Worm (Caenorhabditis elegans): ENCODE measurements around the gene F54H5.3.
"Not testable (repeated sequence)": the region's sequence is repeated elsewhere in the genome, so short reads cannot be mapped to it uniquely, and the experiment has no call there.

The F54H5.3 gene

ce11 chrII:6600973-6601372, 21.0 kb upstream of the F54H5.3 start, which contains the start of gene vps-33.2:
Gene vps-33.2, plus strand, starts transcription at chrII:6601216.
- TF ChIP-seq dao-5 (tag; optimal IDR thresholded peaks at IDR 0.05) (no peak), W03F9.2 (tag; optimal IDR thresholded peaks at IDR 0.05) (no peak), him-1 (tag; optimal IDR thresholded peaks at IDR 0.05) (no peak)

DNA sequence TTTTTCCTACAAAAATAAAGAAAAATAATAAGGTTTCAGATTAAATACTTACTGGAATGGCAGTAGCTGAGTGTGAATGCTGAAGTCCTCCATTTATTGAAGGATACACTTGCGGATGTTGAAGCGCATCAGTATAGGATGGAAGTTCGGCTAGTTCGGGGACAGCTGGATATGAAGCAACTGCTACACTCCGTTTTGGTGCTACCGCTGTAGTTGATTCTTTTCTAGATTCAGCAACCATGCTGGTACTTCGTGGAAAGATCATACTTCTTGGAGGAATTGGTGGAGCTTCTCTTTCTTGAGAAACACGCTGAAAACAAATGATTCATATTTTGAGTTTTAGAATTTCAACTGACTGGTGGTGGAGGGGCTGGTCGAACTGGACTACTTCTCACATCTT, 13.4 kb upstream of the F54H5.3 start:
- TF ChIP-seq dao-5 (tag; optimal IDR thresholded peaks at IDR 0.05) = no peak
- TF ChIP-seq him-1 (tag; optimal IDR thresholded peaks at IDR 0.05) = no peak
- no peak for TF ChIP-seq W03F9.2 (tag; optimal IDR thresholded peaks at IDR 0.05)

ce11 chrII:6609315-6609842, 12.6 kb upstream of the F54H5.3 start, which contains the start of gene epg-5:
Gene epg-5, minus strand, starts transcription at chrII:6609365.
- no peak for TF ChIP-seq W03F9.2 (tag; optimal IDR thresholded peaks at IDR 0.05)
- no peak for TF ChIP-seq him-1 (tag; optimal IDR thresholded peaks at IDR 0.05)
- no peak for TF ChIP-seq dao-5 (tag; optimal IDR thresholded peaks at IDR 0.05)

DNA sequence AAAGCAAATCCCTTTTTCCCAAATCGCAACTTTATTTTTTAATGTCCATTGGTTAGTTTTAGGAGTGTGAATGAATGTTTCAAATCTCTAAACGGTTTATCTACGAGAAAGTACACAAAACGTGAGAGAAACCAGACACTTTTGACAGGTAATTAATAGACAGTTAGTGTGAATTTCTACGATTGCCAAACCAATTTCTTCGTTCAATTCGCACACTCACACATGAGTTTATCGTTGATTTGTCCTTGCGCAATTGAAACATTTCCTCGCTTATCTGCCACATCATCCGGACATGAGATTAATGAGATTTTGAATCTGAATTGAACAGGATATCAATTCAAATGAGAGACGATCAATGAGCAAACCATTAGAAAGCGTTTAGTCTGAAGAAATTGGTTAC, 11.7 kb upstream of the F54H5.3 start:
- TF ChIP-seq W03F9.2 (tag; optimal IDR thresholded peaks at IDR 0.05) (no peak), dao-5 (tag; optimal IDR thresholded peaks at IDR 0.05) (no peak), him-1 (tag; optimal IDR thresholded peaks at IDR 0.05) (no peak)

ce11 chrII:6612544-6612943, 9.4 kb upstream of the F54H5.3 start:
- TF ChIP-seq him-1 (tag; optimal IDR thresholded peaks at IDR 0.05) (no peak), W03F9.2 (tag; optimal IDR thresholded peaks at IDR 0.05) (no peak), dao-5 (tag; optimal IDR thresholded peaks at IDR 0.05) (no peak)

- TF ChIP-seq W03F9.2 (tag; optimal IDR thresholded peaks at IDR 0.05) = no peak
- TF ChIP-seq him-1 (tag; optimal IDR thresholded peaks at IDR 0.05) = no peak
- TF ChIP-seq dao-5 (tag; optimal IDR thresholded peaks at IDR 0.05) = no peak
These were observed 7.5 kb upstream of the F54H5.3 start for ce11 chrII:6614500-6614899.

ce11 chrII:6615232-6616029, 6.6 kb upstream of the F54H5.3 start:
- TF ChIP-seq W03F9.2 (tag; optimal IDR thresholded peaks at IDR 0.05) (no peak), him-1 (tag; optimal IDR thresholded peaks at IDR 0.05) (no peak), dao-5 (tag; optimal IDR thresholded peaks at IDR 0.05) (no peak)

DNA sequence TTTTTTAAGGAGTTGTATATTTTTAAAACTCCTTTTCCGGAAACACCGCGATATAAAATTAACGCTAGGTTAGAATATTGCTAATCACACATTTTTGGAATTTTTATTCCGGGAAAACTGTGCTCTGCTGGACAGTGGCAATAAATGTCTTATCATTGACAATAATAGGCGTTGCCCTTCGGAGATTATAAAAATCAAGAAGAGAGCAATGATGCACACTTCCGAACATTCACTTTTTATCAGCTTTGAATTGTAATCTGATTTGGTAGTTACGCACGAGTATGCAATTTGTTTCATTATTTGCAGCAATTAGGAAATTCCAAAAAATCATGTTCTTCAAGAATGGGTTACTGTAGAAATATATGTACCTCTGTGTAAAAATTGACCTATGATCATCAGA, 5.9 kb upstream of the F54H5.3 start:
- no peak for TF ChIP-seq dao-5 (tag; optimal IDR thresholded peaks at IDR 0.05)
- no peak for TF ChIP-seq W03F9.2 (tag; optimal IDR thresholded peaks at IDR 0.05)
- no peak for TF ChIP-seq him-1 (tag; optimal IDR thresholded peaks at IDR 0.05)

ce11 chrII:6616770-6617169, 5.2 kb upstream of the F54H5.3 start, which contains the start of gene klf-3:
Gene klf-3, plus strand, starts transcription at chrII:6616878.
- TF ChIP-seq W03F9.2 (tag; optimal IDR thresholded peaks at IDR 0.05) (no peak), dao-5 (tag; optimal IDR thresholded peaks at IDR 0.05) (no peak), him-1 (tag; optimal IDR thresholded peaks at IDR 0.05) (no peak)

DNA sequence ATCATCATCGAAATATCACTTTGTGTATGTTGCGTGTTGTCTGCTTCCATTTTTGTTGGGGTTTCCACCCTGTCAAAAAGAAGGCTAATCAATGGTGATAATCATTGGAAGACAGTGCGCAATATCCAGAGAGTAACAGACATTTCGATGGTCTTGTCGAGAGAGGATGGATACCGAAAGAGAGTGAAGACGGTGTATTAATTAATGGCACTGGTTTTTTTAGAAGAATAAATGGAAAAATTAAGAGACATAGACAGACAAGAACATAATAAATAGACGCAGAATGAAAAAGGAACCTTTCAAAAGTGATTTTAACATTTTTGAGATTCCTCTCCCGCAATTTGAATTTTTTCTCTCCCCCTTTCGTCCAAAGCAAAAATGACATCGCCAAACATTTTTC, 3.0 kb upstream of the F54H5.3 start:
- no peak for TF ChIP-seq dao-5 (tag; optimal IDR thresholded peaks at IDR 0.05)
- TF ChIP-seq him-1 (tag; optimal IDR thresholded peaks at IDR 0.05) = no peak
- TF ChIP-seq W03F9.2 (tag; optimal IDR thresholded peaks at IDR 0.05) = no peak

DNA sequence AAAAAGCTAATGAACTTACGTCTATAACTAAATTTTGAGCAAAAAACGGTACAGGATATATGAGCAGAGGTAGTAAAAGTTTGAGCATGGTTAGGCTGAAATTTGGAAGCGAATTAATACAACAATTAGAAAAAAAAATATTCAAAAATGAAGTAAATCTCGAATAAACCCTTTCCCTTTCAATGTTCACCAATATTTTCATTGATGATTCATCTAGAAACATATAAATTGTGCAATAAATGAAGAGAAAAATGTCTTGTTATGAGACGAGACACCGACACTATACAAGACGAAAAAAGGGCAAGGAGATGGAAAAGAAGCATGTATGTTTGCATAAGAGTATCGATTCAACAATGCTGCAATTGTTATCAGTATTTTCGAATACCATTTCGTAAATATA, 3.3 kb downstream of the F54H5.3 start, which contains the start of gene F54H5.14:
Gene F54H5.14 (minus strand): TSS at position 101 of the 400 bp plus-strand sequence.
- TF ChIP-seq him-1 (tag; optimal IDR thresholded peaks at IDR 0.05) (no peak), W03F9.2 (tag; optimal IDR thresholded peaks at IDR 0.05) (no peak)

DNA sequence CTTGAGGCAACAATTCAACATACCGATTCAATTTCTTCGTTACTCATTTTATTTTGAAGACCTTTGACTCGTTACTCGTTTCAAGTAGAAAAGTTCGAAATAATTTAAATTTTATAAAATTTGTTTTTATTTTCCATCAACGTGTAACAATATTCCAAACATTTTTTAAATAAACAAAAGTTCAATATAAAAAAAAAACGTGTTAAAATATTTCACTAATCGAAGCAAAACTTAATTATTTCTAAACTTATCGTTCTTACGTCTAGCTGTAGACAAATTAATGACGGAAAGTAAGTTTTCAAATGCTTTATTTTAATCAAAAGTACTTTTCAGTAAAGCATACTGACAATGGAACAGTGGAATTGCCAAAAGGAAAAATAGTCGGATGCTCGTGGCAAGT, 5.2 kb downstream of the F54H5.3 start, which contains the start of the genes F54H5.5 and F54H5.2:
Gene F54H5.5 (minus strand): TSS at position 101 of the 400 bp plus-strand sequence.
Gene F54H5.2 (plus strand): TSS at position 303 of the 400 bp plus-strand sequence.
- TF ChIP-seq W03F9.2, him-1, dao-5 (tag; optimal IDR thresholded peaks at IDR 0.05): not testable (repeated sequence)

- TF ChIP-seq W03F9.2 (tag; optimal IDR thresholded peaks at IDR 0.05) = no peak
- no peak for TF ChIP-seq him-1 (tag; optimal IDR thresholded peaks at IDR 0.05)
- no peak for TF ChIP-seq dao-5 (tag; optimal IDR thresholded peaks at IDR 0.05)
These were observed 6.4 kb downstream of the F54H5.3 start for ce11 chrII:6628397-6628796.

- no peak for TF ChIP-seq him-1 (tag; optimal IDR thresholded peaks at IDR 0.05)
- no peak for TF ChIP-seq W03F9.2 (tag; optimal IDR thresholded peaks at IDR 0.05)
- TF ChIP-seq dao-5 (tag; optimal IDR thresholded peaks at IDR 0.05) = no peak
These were observed 7.8 kb downstream of the F54H5.3 start for ce11 chrII:6629775-6630174.

All from whole organism, L4/young adult.